Worm (Caenorhabditis elegans) whole organism, midembryonic: Measurements from ENCODE around the gene efn-2.

Experiments used
- T22C8.4 ChIP-seq: fragments of 200-800 bp; sonication (Bioruptor generic); IDR thresholded peaks from 2 replicates; pipeline ENCODE4 v1.3.6; 2022; ENCODE audit warnings: missing genetic modification characterization, missing compliant biosample characterization
- cog-1 ChIP-seq: sonication (generic microtip); optimal IDR thresholded peaks from 2 replicates; lab custom pipeline; 2016; ENCODE audit warnings: missing genetic modification characterization, missing compliant biosample characterization
- flt-1 ChIP-seq: fragments of 200-800 bp; sonication (Bioruptor generic); IDR thresholded peaks from 2 replicates; pipeline ENCODE4 v1.3.6; 2022; ENCODE audit warnings: missing genetic modification characterization, missing compliant biosample characterization
- klf-2 ChIP-seq: fragments of 200-800 bp; sonication (Bioruptor generic); conservative IDR thresholded peaks from 2 replicates; pipeline ENCODE4 v1.3.6; 2022; ENCODE audit warnings: missing genetic modification reagents, missing genetic modification characterization, missing compliant biosample characterization
- med-1 ChIP-seq: sonication (generic microtip); optimal IDR thresholded peaks from 2 replicates; lab custom pipeline; 2017; ENCODE audit warnings: missing genetic modification characterization, mild to moderate bottlenecking, missing compliant biosample characterization, antibody characterized with exemption, missing genetic modification reagents; ENCODE audit not compliant: insufficient read depth
- ref-1 ChIP-seq: fragments of 200-800 bp; sonication (Bioruptor generic); conservative IDR thresholded peaks from 2 replicates; pipeline ENCODE4 v1.3.6; 2022; ENCODE audit warnings: missing genetic modification reagents, missing genetic modification characterization, missing compliant biosample characterization
- tab-1 ChIP-seq: fragments of 200-800 bp; sonication (Bioruptor generic); IDR thresholded peaks from 2 replicates; pipeline ENCODE4 v1.3.6; 2022; ENCODE audit warnings: missing genetic modification characterization, missing compliant biosample characterization
- ztf-23 ChIP-seq: fragments of 200-800 bp; sonication (Bioruptor generic); IDR thresholded peaks from 2 replicates; pipeline ENCODE4 v1.3.6; 2022; ENCODE audit warnings: missing genetic modification reagents, missing genetic modification characterization, missing compliant biosample characterization
- ztf-29 ChIP-seq: fragments of 200-800 bp; sonication (Bioruptor generic); IDR thresholded peaks from 2 replicates; pipeline ENCODE4 v1.3.6; 2022; ENCODE audit warnings: missing genetic modification reagents, missing genetic modification characterization, missing compliant biosample characterization

Gene efn-2

DNA sequence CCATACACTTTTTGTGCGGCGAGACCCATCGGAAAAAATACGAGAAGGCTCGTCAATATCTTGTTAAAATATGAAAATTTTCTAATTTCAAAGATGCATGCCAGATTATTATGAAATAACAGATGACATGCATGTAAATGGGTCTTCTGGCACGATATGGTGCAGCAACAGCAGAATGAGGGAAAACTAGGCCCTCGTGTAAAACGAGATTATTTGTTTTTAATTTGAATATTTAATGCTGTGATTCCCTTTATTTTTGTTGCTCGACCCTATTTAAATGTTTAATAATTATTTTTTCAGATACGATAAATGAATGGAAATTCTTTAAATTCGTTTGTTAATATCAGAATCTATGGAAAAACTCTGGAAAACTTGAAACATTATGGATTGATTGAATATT is 14.5 kb upstream of the efn-2 start, which contains the start of gene him-8:
him-8 (plus strand) TSS at position 301 of the 400 bp plus-strand sequence.
- TF ChIP-seq ref-1 = no peak
- no peak for TF ChIP-seq ztf-29 (GFP tag; lab: Robert Waterston, UW)
- no peak for TF ChIP-seq cog-1 (tag; lab: Kevin White, UChicago)
- TF ChIP-seq klf-2 (GFP tag; lab: Robert Waterston, UW) = no peak
- TF ChIP-seq flt-1 = no peak
- TF ChIP-seq T22C8.4 (GFP tag; lab: Robert Waterston, UW) = no peak
- TF ChIP-seq tab-1 (GFP tag; lab: Robert Waterston, UW) = no peak
- no peak for TF ChIP-seq med-1 (GFP tag; lab: Kevin White, UChicago)
- no peak for TF ChIP-seq ztf-23 (GFP tag; lab: Robert Waterston, UW)

DNA sequence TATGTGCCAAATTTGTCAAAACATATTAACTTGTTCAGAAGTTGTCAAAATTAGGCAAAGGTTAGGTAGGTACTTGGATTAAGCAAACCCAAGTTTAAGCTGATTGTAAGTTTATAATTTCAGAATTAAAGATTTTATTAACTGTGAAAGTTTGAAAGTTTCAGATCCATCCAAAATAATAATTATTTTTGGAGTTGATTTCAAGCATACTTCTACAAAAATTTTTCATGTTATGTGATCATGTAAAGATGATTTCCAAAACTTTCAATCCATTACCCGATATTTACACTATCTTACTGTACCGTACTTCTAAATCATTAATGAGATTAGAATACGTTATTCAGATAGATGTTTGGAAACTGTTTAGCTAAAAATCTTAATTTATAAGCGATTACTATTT is 11.5 kb upstream of the efn-2 start:
- no peak for TF ChIP-seq ref-1
- TF ChIP-seq T22C8.4 (GFP tag; lab: Robert Waterston, UW) = no peak
- TF ChIP-seq cog-1 (tag; lab: Kevin White, UChicago) = no peak
- no peak for TF ChIP-seq ztf-23 (GFP tag; lab: Robert Waterston, UW)
- no peak for TF ChIP-seq med-1 (GFP tag; lab: Kevin White, UChicago)
- TF ChIP-seq klf-2 (GFP tag; lab: Robert Waterston, UW) = no peak
- TF ChIP-seq tab-1 (GFP tag; lab: Robert Waterston, UW) = no peak
- TF ChIP-seq flt-1 = no peak
- TF ChIP-seq ztf-29 (GFP tag; lab: Robert Waterston, UW) = no peak

DNA sequence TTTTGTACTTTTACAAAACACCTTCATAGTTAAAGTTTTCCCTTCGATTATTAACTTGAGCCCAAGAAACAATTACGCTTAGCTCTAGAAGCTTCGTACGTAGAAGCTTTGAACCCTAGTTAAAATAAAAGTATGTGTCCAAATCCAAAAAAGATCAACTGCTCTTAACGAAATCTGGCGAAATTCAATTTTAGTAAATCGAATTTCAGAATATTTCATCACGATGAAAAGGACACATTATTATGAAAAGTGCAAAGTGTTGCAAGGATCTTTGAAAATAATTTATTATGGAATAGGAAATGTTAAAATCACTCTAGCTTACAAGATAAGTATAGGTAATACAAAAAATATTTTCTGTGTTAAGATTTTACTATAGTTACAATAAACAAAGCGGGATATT is 10.9 kb upstream of the efn-2 start:
- TF ChIP-seq med-1 (GFP tag; lab: Kevin White, UChicago) (no peak), ztf-29 (GFP tag; lab: Robert Waterston, UW) (no peak), cog-1 (tag; lab: Kevin White, UChicago) (no peak), flt-1 (no peak), ztf-23 (GFP tag; lab: Robert Waterston, UW) (no peak), tab-1 (GFP tag; lab: Robert Waterston, UW) (no peak), T22C8.4 (GFP tag; lab: Robert Waterston, UW) (no peak), klf-2 (GFP tag; lab: Robert Waterston, UW) (no peak), ref-1 (no peak)

DNA sequence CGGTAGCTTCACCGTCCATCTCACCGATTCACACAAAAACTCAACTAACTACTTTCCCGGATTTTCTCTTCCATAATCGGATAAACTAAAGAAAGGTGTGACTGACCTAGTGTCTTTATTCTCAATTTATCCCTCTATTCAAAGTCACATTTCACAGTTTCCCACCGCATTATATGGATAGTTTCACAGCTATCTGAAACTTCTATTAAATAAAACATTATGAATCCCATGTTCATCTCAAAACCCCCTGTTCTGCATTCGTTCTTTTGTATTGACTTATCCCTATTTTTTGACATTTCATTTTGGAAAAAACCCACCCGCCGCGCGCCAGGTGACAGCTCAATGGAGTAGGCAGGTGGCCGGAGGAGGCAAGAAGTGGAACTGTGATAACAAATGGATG is 8.3 kb upstream of the efn-2 start:
- no peak for TF ChIP-seq ztf-23 (GFP tag; lab: Robert Waterston, UW)
- no peak for TF ChIP-seq cog-1 (tag; lab: Kevin White, UChicago)
- TF ChIP-seq tab-1 (GFP tag; lab: Robert Waterston, UW) = no peak
- no peak for TF ChIP-seq ztf-29 (GFP tag; lab: Robert Waterston, UW)
- no peak for TF ChIP-seq T22C8.4 (GFP tag; lab: Robert Waterston, UW)
- TF ChIP-seq ref-1 = no peak
- no peak for TF ChIP-seq med-1 (GFP tag; lab: Kevin White, UChicago)
- no peak for TF ChIP-seq flt-1
- TF ChIP-seq klf-2 (GFP tag; lab: Robert Waterston, UW) = no peak

DNA sequence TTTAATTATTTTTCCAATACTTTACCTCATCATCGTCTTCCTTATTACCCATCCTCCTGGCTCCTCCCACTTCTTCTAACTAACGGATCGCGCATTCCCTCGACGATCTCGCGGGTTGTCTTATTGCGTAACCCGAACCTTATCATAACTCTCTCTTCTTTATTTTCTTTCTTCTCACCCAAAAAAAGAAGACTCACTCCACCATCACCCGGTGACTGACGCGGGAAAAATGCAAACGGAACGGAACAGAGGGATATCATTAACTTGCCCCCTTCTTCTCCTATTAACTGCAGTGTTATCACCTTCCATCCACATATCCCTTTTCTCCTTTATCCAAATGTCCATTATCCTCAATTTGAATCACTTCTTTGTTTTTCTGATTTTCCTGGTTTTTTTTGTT is 6.1 kb upstream of the efn-2 start:
- no peak for TF ChIP-seq T22C8.4 (GFP tag; lab: Robert Waterston, UW)
- no peak for TF ChIP-seq ztf-23 (GFP tag; lab: Robert Waterston, UW)

DNA sequence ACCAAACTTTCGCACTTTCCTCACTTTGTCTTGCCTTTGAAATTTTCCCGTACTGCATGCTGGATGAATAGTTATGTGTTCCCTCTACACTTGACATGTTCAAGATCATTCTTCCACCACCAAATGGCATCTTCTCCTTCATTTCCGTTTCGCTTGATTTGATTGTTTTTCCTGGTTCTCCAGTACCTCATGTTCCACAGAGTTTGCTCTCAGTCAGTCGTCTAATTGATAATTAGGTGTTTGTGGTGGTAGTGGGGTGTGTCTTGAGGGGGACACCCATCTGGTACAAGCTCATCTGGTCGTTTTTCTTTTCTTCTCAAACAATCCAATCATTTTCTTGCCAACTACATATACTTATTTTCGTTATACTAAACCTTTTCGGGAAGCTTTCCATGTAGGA is 5.1 kb upstream of the efn-2 start:
- TF ChIP-seq med-1 (GFP tag; lab: Kevin White, UChicago) (no peak), klf-2 (GFP tag; lab: Robert Waterston, UW) (no peak), cog-1 (tag; lab: Kevin White, UChicago) (no peak), flt-1 (no peak), T22C8.4 (GFP tag; lab: Robert Waterston, UW) (no peak), ztf-29 (GFP tag; lab: Robert Waterston, UW) (no peak), ref-1 (no peak), tab-1 (GFP tag; lab: Robert Waterston, UW) (no peak), ztf-23 (GFP tag; lab: Robert Waterston, UW) (no peak)

DNA sequence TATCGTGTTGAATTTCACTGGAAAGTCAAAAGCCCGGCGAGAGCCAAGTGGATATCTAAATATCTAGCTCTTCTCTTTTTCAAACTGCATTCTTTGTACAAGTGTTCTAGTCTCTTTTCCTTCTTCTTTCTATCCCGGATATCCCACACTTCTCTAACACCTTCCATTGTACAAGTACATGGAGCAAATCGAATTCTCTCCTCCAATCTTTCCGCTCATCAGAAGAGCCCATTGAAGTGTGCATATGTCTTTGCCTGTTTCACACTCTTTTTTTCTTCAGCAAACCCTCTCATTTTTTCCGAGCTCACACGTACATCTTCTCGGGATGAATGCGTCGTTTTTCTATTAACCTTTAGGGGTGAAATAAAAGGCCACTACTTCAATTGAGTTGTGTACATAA is 2.7 kb upstream of the efn-2 start:
- TF ChIP-seq flt-1 (no peak), klf-2 (GFP tag; lab: Robert Waterston, UW) (no peak), cog-1 (tag; lab: Kevin White, UChicago) (no peak), tab-1 (GFP tag; lab: Robert Waterston, UW) (no peak), med-1 (GFP tag; lab: Kevin White, UChicago) (no peak), ztf-29 (GFP tag; lab: Robert Waterston, UW) (no peak), ref-1 (no peak), ztf-23 (GFP tag; lab: Robert Waterston, UW) (no peak), T22C8.4 (GFP tag; lab: Robert Waterston, UW) (no peak)

DNA sequence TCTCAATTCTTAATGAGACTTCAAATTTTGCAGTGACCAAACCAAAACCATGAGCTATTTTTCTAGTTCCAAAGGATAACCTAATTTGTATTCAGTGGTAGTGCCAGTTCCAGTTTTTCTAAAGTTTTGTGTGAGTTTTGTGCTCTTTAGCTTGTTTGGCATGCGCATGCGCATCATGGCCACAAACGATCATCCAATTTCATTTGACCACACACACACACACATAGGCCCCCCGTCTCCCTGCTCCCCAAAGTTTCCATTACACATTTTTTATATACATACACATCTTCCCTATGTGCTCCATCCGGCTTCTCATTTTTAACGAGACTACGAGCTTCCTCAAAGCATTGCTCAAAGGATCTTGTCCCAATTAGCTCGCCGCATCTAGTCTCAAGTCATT is 1.7 kb upstream of the efn-2 start:
- TF ChIP-seq ztf-23 (GFP tag; lab: Robert Waterston, UW) (0 out of 2 replicates have a peak, but pooled peaks have one; percentile 53), cog-1 (tag; lab: Kevin White, UChicago) (no peak)

DNA sequence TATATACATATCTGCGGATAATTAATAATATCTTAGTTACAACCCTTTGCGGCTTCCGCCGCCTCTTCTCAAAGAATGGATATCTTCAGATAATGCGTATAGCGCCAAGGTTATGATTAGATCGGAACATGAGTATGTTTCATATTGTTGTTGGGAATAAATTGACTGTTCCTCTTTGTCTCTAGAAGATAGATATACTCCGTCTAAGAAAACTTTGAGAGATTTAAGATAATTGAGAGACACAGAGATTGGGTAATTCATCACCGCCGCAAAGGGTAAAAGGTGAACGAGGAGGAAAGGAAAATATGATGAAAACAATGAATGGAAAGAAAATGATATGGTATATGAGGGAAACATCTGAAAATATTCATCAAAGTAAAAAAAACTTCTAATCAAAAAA is 474 bp downstream of the efn-2 start:
- TF ChIP-seq ztf-23 (GFP tag; lab: Robert Waterston, UW) = no peak
- TF ChIP-seq cog-1 (tag; lab: Kevin White, UChicago) = no peak
- no peak for TF ChIP-seq klf-2 (GFP tag; lab: Robert Waterston, UW)
- no peak for TF ChIP-seq ref-1
- no peak for TF ChIP-seq flt-1
- TF ChIP-seq ztf-29 (GFP tag; lab: Robert Waterston, UW) = no peak
- TF ChIP-seq T22C8.4 (GFP tag; lab: Robert Waterston, UW) = no peak
- no peak for TF ChIP-seq tab-1 (GFP tag; lab: Robert Waterston, UW)
- TF ChIP-seq med-1 (GFP tag; lab: Kevin White, UChicago) = no peak

DNA sequence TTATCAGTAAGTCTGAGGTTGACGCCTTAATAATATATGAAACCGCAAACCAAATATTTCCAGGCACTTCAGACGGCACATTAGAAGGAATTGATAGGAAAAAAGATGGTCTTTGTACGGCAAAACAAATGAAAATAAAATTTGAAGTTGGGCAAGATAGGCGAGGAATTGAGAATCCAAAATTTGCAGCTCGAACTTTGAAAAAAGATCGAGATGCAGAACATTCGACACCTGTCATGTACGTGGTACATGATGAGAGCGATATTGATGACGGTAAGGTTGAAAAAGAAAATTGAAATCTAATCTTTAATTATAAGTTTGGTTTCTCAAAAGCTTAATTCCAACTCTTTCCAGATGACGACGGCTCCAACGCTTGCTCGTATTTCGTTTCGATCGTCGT is 1.4 kb downstream of the efn-2 start:
- no peak for TF ChIP-seq flt-1
- TF ChIP-seq med-1 (GFP tag; lab: Kevin White, UChicago) = no peak
- TF ChIP-seq tab-1 (GFP tag; lab: Robert Waterston, UW) = no peak
- TF ChIP-seq klf-2 (GFP tag; lab: Robert Waterston, UW) = no peak
- TF ChIP-seq ref-1 = no peak
- TF ChIP-seq ztf-29 (GFP tag; lab: Robert Waterston, UW) = no peak
- TF ChIP-seq ztf-23 (GFP tag; lab: Robert Waterston, UW) = no peak
- TF ChIP-seq T22C8.4 (GFP tag; lab: Robert Waterston, UW) = no peak
- TF ChIP-seq cog-1 (tag; lab: Kevin White, UChicago) = no peak
